Fruit fly (Drosophila melanogaster) whole organism, embryonic: ENCODE results near the gene CG18662.

Experiments used
- B-H2 ChIP-seq: fragments of 200-800 bp; sonication (Bioruptor generic); optimal IDR thresholded peaks from 2 replicates; lab custom pipeline; 2018; ENCODE audit warnings: missing biosample characterization, mild to moderate bottlenecking, missing genetic modification characterization
- CG10565 ChIP-seq: fragments of 200-800 bp; sonication (Bioruptor generic); optimal IDR thresholded peaks from 3 replicates; lab custom pipeline; 2016; ENCODE audit warnings: missing biosample characterization, mild to moderate bottlenecking, missing genetic modification characterization
- CG11560 ChIP-seq: fragments of 200-800 bp; sonication (Bioruptor generic); IDR thresholded peaks from 3 replicates; pipeline ENCODE4 v1.3.6; 2022; ENCODE audit warnings: missing biosample characterization, missing genetic modification characterization
- CG12104 ChIP-seq: fragments of 200-800 bp; sonication (Bioruptor generic); optimal IDR thresholded peaks from 3 replicates; lab custom pipeline; 2016; ENCODE audit warnings: missing biosample characterization, missing genetic modification characterization
- CG12236 ChIP-seq: fragments of 200-800 bp; sonication (Bioruptor generic); optimal IDR thresholded peaks from 2 replicates; lab custom pipeline; 2016; ENCODE audit warnings: missing biosample characterization, missing genetic modification characterization
- CG12299 ChIP-seq: fragments of 200-800 bp; sonication (Bioruptor generic); optimal IDR thresholded peaks from 2 replicates; lab custom pipeline; 2018; ENCODE audit warnings: missing biosample characterization, mild to moderate bottlenecking, missing genetic modification characterization
- CG13624 ChIP-seq: fragments of 200-800 bp; sonication (Bioruptor generic); optimal IDR thresholded peaks from 2 replicates; lab custom pipeline; 2016; ENCODE audit warnings: missing biosample characterization, missing genetic modification characterization
- CG1602 ChIP-seq: fragments of 200-800 bp; sonication (Bioruptor generic); optimal IDR thresholded peaks from 3 replicates; lab custom pipeline; 2016; ENCODE audit warnings: missing biosample characterization, missing genetic modification characterization
- CG17186 ChIP-seq: fragments of 200-800 bp; sonication (Bioruptor generic); optimal IDR thresholded peaks from 3 replicates; lab custom pipeline; 2017; ENCODE audit warnings: missing biosample characterization, missing genetic modification reagents, missing genetic modification characterization
- CG17328 ChIP-seq: fragments of 200-800 bp; sonication (Bioruptor generic); IDR thresholded peaks from 2 replicates; pipeline ENCODE4 v1.3.6; 2022; ENCODE audit warnings: missing biosample characterization, missing genetic modification characterization
- CG2116 ChIP-seq: fragments of 200-800 bp; sonication (Bioruptor generic); optimal IDR thresholded peaks from 3 replicates; lab custom pipeline; 2018; ENCODE audit warnings: missing biosample characterization, mild to moderate bottlenecking, missing genetic modification characterization
- CG2678 ChIP-seq: fragments of 200-800 bp; sonication (Bioruptor generic); optimal IDR thresholded peaks from 3 replicates; lab custom pipeline; 2019; ENCODE audit warnings: missing biosample characterization, mild to moderate bottlenecking, missing genetic modification characterization, moderate library complexity
- CG30020 ChIP-seq: fragments of 200-800 bp; optimal IDR thresholded peaks from 2 replicates; lab custom pipeline; 2019; ENCODE audit warnings: missing biosample characterization, mild to moderate bottlenecking, missing genetic modification characterization, moderate library complexity
- CG34224 ChIP-seq: fragments of 200-800 bp; sonication (Bioruptor generic); IDR thresholded peaks from 3 replicates; pipeline ENCODE4 v1.3.6; 2022; ENCODE audit warnings: missing biosample characterization, missing genetic modification characterization; ENCODE audit not compliant: partially characterized antibody
- CG3726 ChIP-seq: fragments of 200-800 bp; sonication (Bioruptor generic); IDR thresholded peaks from 3 replicates; pipeline ENCODE4, ENCODE4 v1.3.6; 2022; ENCODE audit warnings: missing biosample characterization, missing genetic modification characterization
- CG4360 ChIP-seq: fragments of 200-800 bp; sonication (Bioruptor generic); IDR thresholded peaks from 2 replicates; pipeline ENCODE4 v1.3.6; 2022; ENCODE audit warnings: missing biosample characterization, missing genetic modification characterization
- CG6654 ChIP-seq: fragments of 200-800 bp; sonication (Bioruptor generic); optimal IDR thresholded peaks from 2 replicates; lab custom pipeline; 2017; ENCODE audit warnings: missing biosample characterization, mild to moderate bottlenecking, missing genetic modification characterization
- CG7556 ChIP-seq: fragments of 200-800 bp; sonication (Bioruptor generic); optimal IDR thresholded peaks from 2 replicates; lab custom pipeline; 2017; ENCODE audit warnings: missing biosample characterization, mild to moderate bottlenecking, missing genetic modification characterization
- CG8089 ChIP-seq: fragments of 200-800 bp; sonication (Bioruptor generic); optimal IDR thresholded peaks from 3 replicates; lab custom pipeline; 2016; ENCODE audit warnings: missing biosample characterization, missing genetic modification characterization
- CTCF ChIP-seq: fragments of 200-800 bp; sonication (Bioruptor generic); optimal IDR thresholded peaks from 2 replicates; lab custom pipeline; 2017; ENCODE audit warnings: missing biosample characterization, mild to moderate bottlenecking, missing genetic modification characterization, moderate library complexity
- Doc2 ChIP-seq: fragments of 200-800 bp; sonication (Bioruptor generic); IDR thresholded peaks from 2 replicates; pipeline ENCODE4 v1.3.6; 2022; ENCODE audit warnings: missing biosample characterization, missing genetic modification characterization
- Elba2 ChIP-seq: fragments of 200-800 bp; sonication (Bioruptor generic); optimal IDR thresholded peaks from 3 replicates; lab custom pipeline; 2016; ENCODE audit warnings: missing biosample characterization, missing genetic modification characterization
- Hr3 ChIP-seq: fragments of 200-800 bp; sonication (Bioruptor generic); optimal IDR thresholded peaks from 3 replicates; lab custom pipeline; 2016; ENCODE audit warnings: missing biosample characterization, missing genetic modification characterization
- NC2β ChIP-seq: fragments of 200-800 bp; sonication (Bioruptor generic); optimal IDR thresholded peaks from 2 replicates; lab custom pipeline; 2016; ENCODE audit warnings: missing biosample characterization, missing genetic modification characterization
- NK7.1 ChIP-seq: fragments of 200-800 bp; sonication (Bioruptor generic); optimal IDR thresholded peaks from 3 replicates; lab custom pipeline; 2016; ENCODE audit warnings: missing biosample characterization, missing genetic modification characterization
- Sin3A ChIP-seq: fragments of >200 bp; optimal IDR thresholded peaks from 2 replicates; lab custom pipeline; 2018
- Sry-β ChIP-seq: fragments of 200-800 bp; sonication (Bioruptor generic); optimal IDR thresholded peaks from 2 replicates; lab custom pipeline; 2018; ENCODE audit warnings: missing biosample characterization, mild to moderate bottlenecking, missing genetic modification characterization, moderate library complexity
- bbx ChIP-seq: fragments of 200-800 bp; sonication (Bioruptor generic); IDR thresholded peaks from 2 replicates; pipeline ENCODE4 v1.3.6; 2022; ENCODE audit warnings: missing biosample characterization, missing genetic modification characterization; ENCODE audit not compliant: partially characterized antibody
- bigmax ChIP-seq: fragments of 200-800 bp; sonication (Bioruptor generic); optimal IDR thresholded peaks from 2 replicates; lab custom pipeline; 2018; ENCODE audit warnings: missing biosample characterization, mild to moderate bottlenecking, missing genetic modification characterization
- br ChIP-seq: fragments of >200 bp; optimal IDR thresholded peaks from 2 replicates; lab custom pipeline; 2017
- dpn ChIP-seq, 2 experiments: fragments of 200-800 bp; sonication (Bioruptor generic); optimal IDR thresholded peaks; 3 replicates each; lab custom pipeline; 2016; ENCODE audit warnings: missing biosample characterization in 2 of 2, missing genetic modification characterization in 2 of 2
- dysf ChIP-seq: fragments of 200-800 bp; sonication (Bioruptor generic); IDR thresholded peaks from 3 replicates; pipeline ENCODE4 v1.3.6; 2022; ENCODE audit warnings: missing biosample characterization, missing genetic modification characterization
- ewg ChIP-seq: fragments of 200-800 bp; sonication (Bioruptor generic); optimal IDR thresholded peaks from 3 replicates; lab custom pipeline; 2017; ENCODE audit warnings: mild to moderate bottlenecking, missing biosample characterization, missing genetic modification reagents, missing genetic modification characterization
- fd64A ChIP-seq: fragments of 200-800 bp; sonication (Bioruptor generic); optimal IDR thresholded peaks from 3 replicates; lab custom pipeline; 2018; ENCODE audit warnings: missing biosample characterization, mild to moderate bottlenecking, missing genetic modification characterization
- gem ChIP-seq: fragments of 200-800 bp; sonication (Bioruptor generic); optimal IDR thresholded peaks from 2 replicates; lab custom pipeline; 2019; ENCODE audit warnings: missing biosample characterization, mild to moderate bottlenecking, missing genetic modification characterization, moderate library complexity
- insv ChIP-seq, 2 experiments: fragments of 200-800 bp; sonication (Bioruptor generic); optimal IDR thresholded peaks; 3 replicates each; lab custom pipeline; 2016 to 2018; ENCODE audit warnings: missing biosample characterization in 2 of 2, missing genetic modification characterization in 2 of 2
- knrl ChIP-seq: fragments of 200-800 bp; sonication (Bioruptor generic); IDR thresholded peaks from 3 replicates; pipeline ENCODE4 v1.3.6; 2022; ENCODE audit warnings: missing biosample characterization, missing genetic modification characterization; ENCODE audit not compliant: partially characterized antibody
- lmd ChIP-seq: fragments of 200-800 bp; sonication (Bioruptor generic); IDR thresholded peaks from 2 replicates; pipeline ENCODE4 v1.3.6; 2022; ENCODE audit warnings: missing biosample characterization, missing genetic modification characterization
- maf-S ChIP-seq: fragments of 200-800 bp; sonication (Bioruptor generic); optimal IDR thresholded peaks from 2 replicates; lab custom pipeline; 2016; ENCODE audit warnings: missing biosample characterization, missing genetic modification characterization
- mld ChIP-seq: fragments of 200-800 bp; sonication (Bioruptor generic); IDR thresholded peaks from 3 replicates; pipeline ENCODE4 v1.3.6; 2022; ENCODE audit warnings: missing biosample characterization, missing genetic modification characterization; ENCODE audit not compliant: partially characterized antibody
- nau ChIP-seq: fragments of 200-800 bp; sonication (Bioruptor generic); optimal IDR thresholded peaks from 3 replicates; lab custom pipeline; 2017; ENCODE audit warnings: missing biosample characterization, mild to moderate bottlenecking, missing genetic modification characterization, missing genetic modification reagents
- nerfin-2 ChIP-seq: fragments of 200-800 bp; sonication (Bioruptor generic); IDR thresholded peaks from 2 replicates; pipeline ENCODE4 v1.3.6; 2022; ENCODE audit warnings: missing biosample characterization, missing genetic modification characterization; ENCODE audit not compliant: partially characterized antibody
- pros ChIP-seq: fragments of 200-800 bp; sonication (Bioruptor generic); optimal IDR thresholded peaks from 3 replicates; lab custom pipeline; 2019; ENCODE audit warnings: missing biosample characterization, mild to moderate bottlenecking, missing genetic modification characterization, moderate library complexity
- ranshi ChIP-seq: fragments of 200-800 bp; sonication (Bioruptor generic); IDR thresholded peaks from 2 replicates; pipeline ENCODE4 v1.3.6; 2022; ENCODE audit warnings: missing biosample characterization, missing genetic modification characterization
- ro ChIP-seq: fragments of 200-800 bp; sonication (Bioruptor generic); IDR thresholded peaks from 2 replicates; pipeline ENCODE4 v1.3.6; 2022; ENCODE audit warnings: missing biosample characterization, missing genetic modification characterization
- sd ChIP-seq: fragments of 200-800 bp; sonication (Bioruptor generic); optimal IDR thresholded peaks from 3 replicates; lab custom pipeline; 2018; ENCODE audit warnings: missing biosample characterization, mild to moderate bottlenecking, missing genetic modification characterization, moderate library complexity
- sens-2 ChIP-seq: fragments of 200-800 bp; sonication (Bioruptor generic); IDR thresholded peaks from 2 replicates; pipeline ENCODE4 v1.3.6; 2022; ENCODE audit warnings: missing biosample characterization, missing genetic modification characterization
- toy ChIP-seq: fragments of 200-800 bp; sonication (Bioruptor generic); IDR thresholded peaks from 2 replicates; pipeline ENCODE4 v1.3.6; 2022; ENCODE audit warnings: missing biosample characterization, missing genetic modification characterization
- trem ChIP-seq: fragments of 200-800 bp; optimal IDR thresholded peaks from 3 replicates; lab custom pipeline; 2019; ENCODE audit warnings: missing biosample characterization, mild to moderate bottlenecking, missing genetic modification characterization, moderate library complexity
- wek ChIP-seq: fragments of 200-800 bp; sonication (Bioruptor generic); optimal IDR thresholded peaks from 3 replicates; lab custom pipeline; 2018; ENCODE audit warnings: missing biosample characterization, mild to moderate bottlenecking, missing genetic modification characterization, moderate library complexity
- wor ChIP-seq: fragments of 200-800 bp; sonication (Bioruptor generic); IDR thresholded peaks from 2 replicates; pipeline ENCODE4 v1.3.6; 2022; ENCODE audit warnings: missing biosample characterization, missing genetic modification characterization
- zen ChIP-seq: fragments of 200-800 bp; sonication (Bioruptor generic); optimal IDR thresholded peaks from 3 replicates; lab custom pipeline; 2018; ENCODE audit warnings: missing biosample characterization, mild to moderate bottlenecking, missing genetic modification characterization, moderate library complexity

The CG18662 gene

DNA sequence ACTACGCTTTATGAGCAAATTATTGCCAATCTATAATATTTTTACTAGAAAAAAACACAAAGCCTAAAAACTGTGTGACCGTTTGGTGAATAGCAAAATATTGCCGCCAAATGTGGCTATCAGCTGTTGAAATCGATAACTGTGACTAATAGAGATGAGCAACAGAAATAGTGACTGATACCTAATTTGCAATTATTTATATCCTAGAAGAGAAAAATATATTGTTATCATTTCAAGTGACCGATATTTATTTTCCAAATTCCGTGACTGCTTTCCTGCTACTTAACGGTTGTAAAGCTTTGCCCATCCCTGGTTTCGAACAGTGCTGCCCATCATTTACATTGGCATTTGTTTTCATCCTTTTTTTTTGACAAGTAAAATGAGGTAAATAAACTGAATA is 16.8 kb downstream of the CG18662 start, which contains the start of the genes alien and CG18661 (continued):
- TF ChIP-seq CG17186 (GFP tag; lab: Kevin White, UChicago) (peak; percentile 68), fd64A (GFP tag; lab: Kevin White, UChicago) (no peak), dysf (GFP tag; lab: Robert Waterston, UW) (peak; percentile 91), CG1602 (GFP tag; lab: Kevin White, UChicago) (peak; percentile 76), CG34224 (no peak), gem (tag; lab: Kevin White, UChicago) (peak; percentile 83), Hr3 (GFP tag; lab: Kevin White, UChicago) (peak; percentile 64), CG12236 (GFP tag; lab: Kevin White, UChicago) (peak; percentile 60), sd (tag; lab: Kevin White, UChicago) (peak; percentile 70), ranshi (peak; percentile 98), CTCF (GFP tag; lab: Kevin White, UChicago) (peak; percentile 44), CG2678 (tag; lab: Kevin White, UChicago) (peak; percentile 61), CG2116 (GFP tag; lab: Kevin White, UChicago) (peak; percentile 69), Elba2 (GFP tag; lab: Kevin White, UChicago) (peak; percentile 41), CG8089 (GFP tag; lab: Kevin White, UChicago) (peak; percentile 69), CG4360 (GFP tag; lab: Robert Waterston, UW) (no peak), zen (tag; lab: Kevin White, UChicago) (peak; percentile 66), nerfin-2 (GFP tag; lab: Robert Waterston, UW) (peak; percentile 33; the same call in 1 of the 2 replicates), bigmax (GFP tag; lab: Kevin White, UChicago) (no peak), CG10565 (GFP tag; lab: Kevin White, UChicago) (no peak), bbx (peak; percentile 23; the same call in 1 of the 2 replicates), CG17328 (peak; percentile 66; the same call in 1 of the 2 replicates), B-H2 (GFP tag; lab: Kevin White, UChicago) (peak; percentile 48), CG6654 (GFP tag; lab: Kevin White, UChicago) (no peak), CG30020 (tag; lab: Kevin White, UChicago) (peak; percentile 61), Sry-β (GFP tag; lab: Kevin White, UChicago) (peak; percentile 70), dpn (GFP tag; optimal IDR thresholded peaks at IDR 0.05; lab: Kevin White, UChicago) (peak; percentile 93 to 96), Sin3A (lab: Kevin White, UChicago) (peak; percentile 52), mld (GFP tag; lab: Robert Waterston, UW) (no peak), CG3726 (GFP tag; lab: Robert Waterston, UW) (peak; percentile 95; the same call in 1 of the 3 replicates), NC2β (peak; percentile 70), insv (GFP tag; optimal IDR thresholded peaks at IDR 0.05; lab: Kevin White, UChicago) (peak in 1 of 2 experiments; percentile 74), maf-S (GFP tag; lab: Kevin White, UChicago) (peak; percentile 93), sens-2 (GFP tag; lab: Robert Waterston, UW) (peak; percentile 92), nau (peak; percentile 14), NK7.1 (GFP tag; lab: Kevin White, UChicago) (peak; percentile 46), wek (GFP tag; lab: Kevin White, UChicago) (no peak), trem (tag; lab: Kevin White, UChicago) (peak; percentile 73), CG7556 (GFP tag; lab: Kevin White, UChicago) (peak; percentile 30), ewg (peak; percentile 80), wor (GFP tag; lab: Robert Waterston, UW) (peak; percentile 62), knrl (GFP tag; lab: Robert Waterston, UW) (peak; percentile 78), Doc2 (GFP tag; lab: Robert Waterston, UW) (0 out of 2 replicates have a peak, but pooled peaks have one; percentile 6), toy (GFP tag; lab: Robert Waterston, UW) (peak; percentile 51; the same call in 1 of the 2 replicates), lmd (GFP tag; lab: Robert Waterston, UW) (peak; percentile 91), br (lab: Kevin White, UChicago) (no peak), ro (GFP tag; lab: Robert Waterston, UW) (peak; percentile 65), pros (GFP tag; lab: Kevin White, UChicago) (no peak), CG12104 (GFP tag; lab: Kevin White, UChicago) (peak; percentile 43), CG13624 (GFP tag; lab: Kevin White, UChicago) (peak; percentile 85), CG11560 (peak; percentile 67; the same call in 2 of the 3 replicates), CG12299 (tag; lab: Kevin White, UChicago) (peak; percentile 65)
